Worm (Caenorhabditis elegans) whole organism, L1 larva: ENCODE measurements around the gene Y48D7A.1.

Experiments used
- ceh-82 ChIP-seq, 3 experiments: fragments of 150-350 bp in 1 of 3; sonication (generic microtip) in 2 of 3; optimal IDR thresholded peaks; 2 replicates each; lab custom pipeline; 2014 to 2017; ENCODE audit warnings: missing biosample characterization in 3 of 3, missing genetic modification characterization in 3 of 3
- fos-1 ChIP-seq: fragments of 150-350 bp; optimal IDR thresholded peaks from 2 replicates; lab custom pipeline; 2014; ENCODE audit warnings: missing biosample characterization, missing genetic modification characterization
- mep-1 ChIP-seq: fragments of 150-350 bp; optimal IDR thresholded peaks from 2 replicates; lab custom pipeline; 2014; ENCODE audit warnings: missing biosample characterization, missing genetic modification characterization
- nhr-76 ChIP-seq: sonication (generic microtip); optimal IDR thresholded peaks from 2 replicates; lab custom pipeline; 2017; ENCODE audit warnings: missing biosample characterization, missing genetic modification characterization
- skn-1 ChIP-seq: fragments of 150-350 bp; optimal IDR thresholded peaks from 2 replicates; lab custom pipeline; 2014; ENCODE audit warnings: missing biosample characterization, missing genetic modification characterization
- snpc-4 ChIP-seq: fragments of 150-350 bp; optimal IDR thresholded peaks from 2 replicates; lab custom pipeline; 2014; ENCODE audit warnings: missing biosample characterization, missing genetic modification characterization
- sox-4 ChIP-seq: sonication (generic microtip); optimal IDR thresholded peaks from 2 replicates; lab custom pipeline; 2016; ENCODE audit warnings: missing genetic modification characterization, missing compliant biosample characterization
- unc-62 ChIP-seq: fragments of 150-350 bp; optimal IDR thresholded peaks from 2 replicates; lab custom pipeline; 2014; ENCODE audit warnings: missing biosample characterization, missing genetic modification reagents, missing genetic modification characterization

- no peak for TF ChIP-seq mep-1 (tag; lab: Kevin White, UChicago)
- TF ChIP-seq skn-1 (tag; lab: Kevin White, UChicago) = no peak
- no peak for TF ChIP-seq snpc-4 (tag; lab: Kevin White, UChicago)
- TF ChIP-seq fos-1 (tag; lab: Kevin White, UChicago) = no peak
- no peak for TF ChIP-seq ceh-82 (tag; optimal IDR thresholded peaks at IDR 0.05; lab: Kevin White, UChicago)
- no peak for TF ChIP-seq unc-62 (GFP tag; lab: Kevin White, UChicago)
- no peak for TF ChIP-seq sox-4 (tag; lab: Kevin White, UChicago)
- TF ChIP-seq nhr-76 (tag; lab: Kevin White, UChicago) = no peak
Observed at ce11 chrX:3051315-3051993, 42.2 kb downstream of the Y48D7A.1 start.
